Worm (Caenorhabditis elegans) whole organism, early embryonic: ENCODE results near the gene sru-25.

Source experiments
- aly-1 ChIP-seq: sonication (generic microtip); optimal IDR thresholded peaks from 2 replicates; lab custom pipeline; 2016; ENCODE audit warnings: missing genetic modification characterization, missing compliant biosample characterization
- ceh-13 ChIP-seq: fragments of 200-800 bp; sonication (Bioruptor generic); optimal IDR thresholded peaks from 2 replicates; lab custom pipeline; 2018; ENCODE audit warnings: mild to moderate bottlenecking, missing genetic modification characterization, missing compliant biosample characterization
- hmbx-1 ChIP-seq: sonication (generic microtip); optimal IDR thresholded peaks from 2 replicates; lab custom pipeline; 2016; ENCODE audit warnings: mild to moderate bottlenecking, missing genetic modification characterization, missing compliant biosample characterization

DNA sequence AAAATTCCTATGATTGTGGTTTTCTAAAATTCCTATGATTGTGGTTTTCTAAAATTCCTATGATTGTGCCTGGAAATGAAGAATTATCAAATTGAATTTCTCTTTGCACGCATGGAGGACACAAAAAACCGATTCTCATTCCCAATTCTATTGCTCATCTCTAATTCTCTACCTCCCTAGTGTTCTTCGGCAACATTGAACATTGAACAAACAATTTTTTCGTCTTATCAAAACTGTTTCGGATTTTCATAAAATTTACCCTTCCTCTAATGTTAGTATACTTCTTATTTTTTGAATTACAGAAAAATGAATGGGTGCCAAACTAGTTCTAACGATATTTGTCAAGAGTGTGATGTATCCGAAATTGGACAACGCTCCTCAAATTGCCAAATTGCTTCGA, 37.8 kb downstream of the sru-25 start, which contains the start of gene pals-31:
- TF ChIP-seq hmbx-1 (tag; lab: Kevin White, UChicago) (no peak), ceh-13 (no peak), aly-1 (tag; lab: Kevin White, UChicago) (no peak)
